Worm (Caenorhabditis elegans) whole organism, L2 larva: Measurements from ENCODE around the gene clec-60.

Source experiments
- ZK546.5 ChIP-seq: sonication (generic microtip); optimal IDR thresholded peaks from 2 replicates; lab custom pipeline; 2017; ENCODE audit warnings: missing biosample characterization, missing genetic modification characterization
- ceh-16 ChIP-seq: fragments of 150-350 bp; optimal IDR thresholded peaks from 2 replicates; lab custom pipeline; 2014; ENCODE audit warnings: missing biosample characterization, missing genetic modification characterization
- crh-2 ChIP-seq: sonication (generic microtip); optimal IDR thresholded peaks from 2 replicates; lab custom pipeline; 2017; ENCODE audit warnings: missing biosample characterization, missing genetic modification characterization
- elt-1 ChIP-seq: fragments of 150-350 bp; optimal IDR thresholded peaks from 2 replicates; lab custom pipeline; 2014; ENCODE audit warnings: missing biosample characterization, missing genetic modification characterization
- fos-1 ChIP-seq: fragments of 150-350 bp; optimal IDR thresholded peaks from 2 replicates; lab custom pipeline; 2014; ENCODE audit warnings: missing biosample characterization, missing genetic modification characterization
- mdl-1 ChIP-seq, 2 experiments: fragments of 150-350 bp in 1 of 2; sonication (generic microtip) in 1 of 2; optimal IDR thresholded peaks; 2 replicates each; lab custom pipeline; 2017; ENCODE audit warnings: missing biosample characterization in 2 of 2, missing genetic modification characterization in 2 of 2
- nhr-25 ChIP-seq: fragments of 150-350 bp; sonication (generic microtip); optimal IDR thresholded peaks from 3 replicates; lab custom pipeline; 2014; ENCODE audit warnings: missing biosample characterization, missing genetic modification characterization
- nhr-6 ChIP-seq: fragments of 150-350 bp; optimal IDR thresholded peaks from 2 replicates; lab custom pipeline; 2014; ENCODE audit warnings: missing biosample characterization, missing genetic modification characterization
- skn-1 ChIP-seq: sonication (generic microtip); optimal IDR thresholded peaks from 2 replicates; lab custom pipeline; 2017; ENCODE audit warnings: missing biosample characterization, missing genetic modification characterization
- snpc-4 ChIP-seq: fragments of 150-350 bp; optimal IDR thresholded peaks from 2 replicates; lab custom pipeline; 2014; ENCODE audit warnings: missing biosample characterization, missing genetic modification characterization
- unc-39 ChIP-seq: fragments of 150-350 bp; optimal IDR thresholded peaks from 2 replicates; lab custom pipeline; 2014; ENCODE audit warnings: missing biosample characterization, missing genetic modification characterization
- zag-1 ChIP-seq: fragments of 150-350 bp; optimal IDR thresholded peaks from 2 replicates; lab custom pipeline; 2014; ENCODE audit warnings: missing biosample characterization, missing genetic modification characterization

DNA sequence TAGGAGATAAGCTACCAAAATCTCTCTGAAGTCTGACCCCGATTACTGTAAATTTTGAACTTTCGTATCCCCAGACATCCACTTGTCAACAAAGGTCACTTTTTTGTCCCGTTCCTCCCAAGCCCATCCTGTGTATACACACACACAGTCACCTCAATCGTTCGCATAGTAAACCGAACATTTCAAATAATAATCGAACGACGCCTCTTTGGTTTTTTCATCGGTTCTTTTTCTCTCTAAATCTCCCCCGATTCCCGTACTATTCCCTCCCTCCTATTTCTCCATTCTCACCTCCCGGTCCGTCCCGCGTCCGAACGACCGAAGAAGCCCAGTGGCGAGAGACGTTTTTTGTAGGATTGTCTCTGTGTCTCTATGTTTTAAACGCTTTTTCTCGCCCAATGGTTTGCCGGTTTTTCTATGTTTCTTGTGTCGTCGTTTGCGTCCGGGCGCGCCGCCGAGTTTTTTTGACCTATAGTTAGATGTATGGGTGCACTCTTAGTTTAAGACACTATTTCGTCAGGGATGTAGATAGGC, 47.6 kb upstream of the clec-60 start:
- no peak for TF ChIP-seq mdl-1 (tag; optimal IDR thresholded peaks at IDR 0.05; lab: Kevin White, UChicago)
- TF ChIP-seq crh-2 (tag; lab: Kevin White, UChicago): no peak
- TF ChIP-seq skn-1 (tag; lab: Kevin White, UChicago): no peak
- TF ChIP-seq unc-39 (tag; lab: Kevin White, UChicago): no peak
- TF ChIP-seq ceh-16: no peak
- TF ChIP-seq fos-1 (tag; lab: Kevin White, UChicago): no peak
- no peak for TF ChIP-seq elt-1
- TF ChIP-seq ZK546.5 (tag; lab: Kevin White, UChicago): no peak
- no peak for TF ChIP-seq nhr-25 (tag; lab: Kevin White, UChicago)
- no peak for TF ChIP-seq snpc-4 (tag; lab: Kevin White, UChicago)
- no peak for TF ChIP-seq zag-1 (tag; lab: Kevin White, UChicago)
- TF ChIP-seq nhr-6 (tag; lab: Kevin White, UChicago): no peak
